Fruit fly (Drosophila melanogaster) whole organism, prepupa: ENCODE measurements around the gene CG4983.

ENCODE experiments used
- CG11762 ChIP-seq: fragments of 200-800 bp; sonication (Bioruptor generic); optimal IDR thresholded peaks from 3 replicates; lab custom pipeline; 2016; ENCODE audit warnings: missing biosample characterization, missing genetic modification characterization; ENCODE audit not compliant: insufficient read depth
- CG11902 ChIP-seq: fragments of 200-800 bp; sonication (Bioruptor generic); optimal IDR thresholded peaks from 3 replicates; lab custom pipeline; 2016; ENCODE audit warnings: missing biosample characterization, missing genetic modification characterization
- CG8319 ChIP-seq: fragments of 200-800 bp; sonication (Bioruptor generic); optimal IDR thresholded peaks from 3 replicates; lab custom pipeline; 2016; ENCODE audit warnings: missing biosample characterization, missing genetic modification characterization
- acj6 ChIP-seq: fragments of 200-800 bp; sonication (Bioruptor generic); optimal IDR thresholded peaks from 3 replicates; lab custom pipeline; 2016; ENCODE audit warnings: missing biosample characterization, missing genetic modification characterization
- eg ChIP-seq: fragments of 200-800 bp; sonication (Bioruptor generic); IDR thresholded peaks from 3 replicates; pipeline ENCODE4 v1.3.6; 2022; ENCODE audit warnings: missing biosample characterization, missing genetic modification characterization
- fkh ChIP-seq: fragments of 200-800 bp; sonication (Bioruptor generic); optimal IDR thresholded peaks from 3 replicates; lab custom pipeline; 2017; ENCODE audit warnings: missing biosample characterization, mild to moderate bottlenecking, missing genetic modification characterization, moderate library complexity
- svp ChIP-seq: fragments of 200-800 bp; sonication (Bioruptor generic); peaks from one replicate; lab custom pipeline; 2016; ENCODE audit warnings: missing biosample characterization, missing genetic modification characterization

The CG4983 gene

dm6 chr2L:11694504-11694903 is 42.3 kb downstream of the CG4983 start, which contains the start of gene CG4988:
Gene CG4988 (plus strand): TSS chr2L:11694804.
- TF ChIP-seq acj6 (GFP tag; lab: Kevin White, UChicago) (no peak), CG11902 (no peak), eg (GFP tag; lab: Robert Waterston, UW) (no peak), CG8319 (GFP tag; lab: Kevin White, UChicago) (no peak)
- TF ChIP-seq, all 60 proteins: peak for 0

- TF ChIP-seq svp (GFP tag; lab: Kevin White, UChicago): peak; percentile 56
- TF ChIP-seq CG11762 (GFP tag; lab: Kevin White, UChicago): no peak
- peak; percentile 3 for TF ChIP-seq fkh (GFP tag; lab: Kevin White, UChicago)
These were observed 49.6 kb downstream of the CG4983 start for dm6 chr2L:11701819-11702218.
